Fruit fly (Drosophila melanogaster): Measurements from ENCODE around the gene CG12728.
A peak's percentile ranks its signal among the peaks of the same experiment; 100 is the strongest.

Gene CG12728

dm6 chrX:5915752-5916493 is 26.5 kb upstream of the CG12728 start:
- TF ChIP-seq N (GFP tag; optimal IDR thresholded peaks at IDR 0.05) (no peak), Hnf4 (GFP tag; optimal IDR thresholded peaks at IDR 0.05) (no peak), GATAd (GFP tag; optimal IDR thresholded peaks at IDR 0.05) (no peak), Dfd (GFP tag; optimal IDR thresholded peaks at IDR 0.05) (no peak), dl (GFP tag; optimal IDR thresholded peaks at IDR 0.05; ENCODE audit: insufficient read depth in 1 of 2, partially characterized antibody in 2 of 2) (peak in 1 of 2 experiments; percentile 27), psq (GFP tag; optimal IDR thresholded peaks at IDR 0.05) (no peak), pan (optimal IDR thresholded peaks at IDR 0.05) (no peak), CG9705 (GFP tag; optimal IDR thresholded peaks at IDR 0.05) (no peak), Dif (GFP tag; optimal IDR thresholded peaks at IDR 0.05; ENCODE audit: partially characterized antibody) (peak; percentile 44), Abd-B (GFP tag; optimal IDR thresholded peaks at IDR 0.05) (no peak), Hr78 (GFP tag; optimal IDR thresholded peaks at IDR 0.05) (no peak), Rel (GFP tag; optimal IDR thresholded peaks at IDR 0.05) (no peak), Rel (tag; optimal IDR thresholded peaks at IDR 0.05) (peak; percentile 98), tai (GFP tag; optimal IDR thresholded peaks at IDR 0.05) (no peak), dsf (GFP tag; optimal IDR thresholded peaks at IDR 0.05; ENCODE audit: borderline replicate concordance) (no peak), usp (GFP tag; optimal IDR thresholded peaks at IDR 0.05) (no peak), ey (GFP tag; optimal IDR thresholded peaks at IDR 0.05) (no peak), h (GFP tag; optimal IDR thresholded peaks at IDR 0.05) (no peak), lola (GFP tag; optimal IDR thresholded peaks at IDR 0.05) (no peak), rgr (GFP tag; optimal IDR thresholded peaks at IDR 0.05) (no peak), fru (GFP tag; optimal IDR thresholded peaks at IDR 0.05) (no peak), Jra (GFP tag; optimal IDR thresholded peaks at IDR 0.05) (no peak), OdsH (GFP tag; optimal IDR thresholded peaks at IDR 0.05) (peak; percentile 26), CrebA (GFP tag; optimal IDR thresholded peaks at IDR 0.05; ENCODE audit: borderline replicate concordance) (no peak), foxo (GFP tag; optimal IDR thresholded peaks at IDR 0.05) (peak in 1 of 2 experiments; percentile 5), brk (GFP tag; optimal IDR thresholded peaks at IDR 0.05) (no peak), Mio (GFP tag; optimal IDR thresholded peaks at IDR 0.05) (no peak), sage (GFP tag; optimal IDR thresholded peaks at IDR 0.05) (no peak), jim (GFP tag; optimal IDR thresholded peaks at IDR 0.05) (no peak), br (GFP tag; optimal IDR thresholded peaks at IDR 0.05) (no peak), Hr83 (GFP tag; optimal IDR thresholded peaks at IDR 0.05; ENCODE audit: poor library complexity, severe bottlenecking) (no peak), Vsx2 (GFP tag; optimal IDR thresholded peaks at IDR 0.05; ENCODE audit: partially characterized antibody) (no peak), sv (GFP tag; optimal IDR thresholded peaks at IDR 0.05) (no peak), Myc (optimal IDR thresholded peaks at IDR 0.05) (no peak), CG32264 (GFP tag; optimal IDR thresholded peaks at IDR 0.05) (no peak), woc (GFP tag; optimal IDR thresholded peaks at IDR 0.05) (no peak), HLH106 (tag; optimal IDR thresholded peaks at IDR 0.05) (peak; percentile 14), dmrt93B (GFP tag; optimal IDR thresholded peaks at IDR 0.05) (no peak), Sp1 (GFP tag; optimal IDR thresholded peaks at IDR 0.05) (peak; percentile 39)

dm6 chrX:5916494-5917309 is 25.7 kb upstream of the CG12728 start, which contains the start of the genes Shmt and CG3726:
Shmt (minus strand) TSS chrX:5916797.
CG3726 (plus strand) TSS chrX:5917097.
- peak; percentile 20 for TF ChIP-seq Sp1 (GFP tag; optimal IDR thresholded peaks at IDR 0.05)
- no peak for TF ChIP-seq fru (GFP tag; optimal IDR thresholded peaks at IDR 0.05)
- no peak for TF ChIP-seq brk (GFP tag; optimal IDR thresholded peaks at IDR 0.05)
- TF ChIP-seq Hr83 (GFP tag; optimal IDR thresholded peaks at IDR 0.05; ENCODE audit: poor library complexity, severe bottlenecking) = peak; percentile 3
- TF ChIP-seq Rel (GFP tag; optimal IDR thresholded peaks at IDR 0.05) = peak; percentile 3
- no peak for TF ChIP-seq Rel (tag; optimal IDR thresholded peaks at IDR 0.05)
- TF ChIP-seq Dfd (GFP tag; optimal IDR thresholded peaks at IDR 0.05) = no peak
- TF ChIP-seq sv (GFP tag; optimal IDR thresholded peaks at IDR 0.05) = no peak
- no peak for TF ChIP-seq dmrt93B (GFP tag; optimal IDR thresholded peaks at IDR 0.05)
- TF ChIP-seq CG32264 (GFP tag; optimal IDR thresholded peaks at IDR 0.05) = no peak
- TF ChIP-seq Jra (GFP tag; optimal IDR thresholded peaks at IDR 0.05) = no peak
- no peak for TF ChIP-seq rgr (GFP tag; optimal IDR thresholded peaks at IDR 0.05)
- peak; percentile 8 for TF ChIP-seq Hnf4 (GFP tag; optimal IDR thresholded peaks at IDR 0.05)
- TF ChIP-seq CG9705 (GFP tag; optimal IDR thresholded peaks at IDR 0.05) = no peak
- no peak for TF ChIP-seq sage (GFP tag; optimal IDR thresholded peaks at IDR 0.05)
- no peak for TF ChIP-seq psq (GFP tag; optimal IDR thresholded peaks at IDR 0.05)
- TF ChIP-seq tai (GFP tag; optimal IDR thresholded peaks at IDR 0.05) = no peak
- peak; percentile 37 for TF ChIP-seq Myc (optimal IDR thresholded peaks at IDR 0.05)
- peak; percentile 30 for TF ChIP-seq Dif (GFP tag; optimal IDR thresholded peaks at IDR 0.05; ENCODE audit: partially characterized antibody)
- TF ChIP-seq Mio (GFP tag; optimal IDR thresholded peaks at IDR 0.05) = no peak
- TF ChIP-seq ey (GFP tag; optimal IDR thresholded peaks at IDR 0.05) = no peak
- TF ChIP-seq dl (GFP tag; optimal IDR thresholded peaks at IDR 0.05; ENCODE audit: insufficient read depth in 1 of 2, partially characterized antibody in 2 of 2) = no peak
- TF ChIP-seq woc (GFP tag; optimal IDR thresholded peaks at IDR 0.05) = no peak
- no peak for TF ChIP-seq Vsx2 (GFP tag; optimal IDR thresholded peaks at IDR 0.05; ENCODE audit: partially characterized antibody)
- TF ChIP-seq OdsH (GFP tag; optimal IDR thresholded peaks at IDR 0.05) = no peak
- no peak for TF ChIP-seq pan (optimal IDR thresholded peaks at IDR 0.05)
- no peak for TF ChIP-seq jim (GFP tag; optimal IDR thresholded peaks at IDR 0.05)
- peak; percentile 30 for TF ChIP-seq h (GFP tag; optimal IDR thresholded peaks at IDR 0.05)
- TF ChIP-seq Abd-B (GFP tag; optimal IDR thresholded peaks at IDR 0.05) = no peak
- TF ChIP-seq HLH106 (tag; optimal IDR thresholded peaks at IDR 0.05) = no peak
